Worm (Caenorhabditis elegans) whole organism, late embryonic: ENCODE data around the gene unc-79.

ENCODE experiments used
- C08G9.2 ChIP-seq: sonication (generic microtip); optimal IDR thresholded peaks from 2 replicates; lab custom pipeline; 2016; ENCODE audit warnings: mild to moderate bottlenecking, missing genetic modification characterization, moderate library complexity, missing compliant biosample characterization
- F13H6.1 ChIP-seq: sonication (generic microtip); optimal IDR thresholded peaks from 2 replicates; lab custom pipeline; 2016; ENCODE audit warnings: missing genetic modification characterization, missing compliant biosample characterization
- K02D7.2 ChIP-seq: sonication (generic microtip); optimal IDR thresholded peaks from 2 replicates; lab custom pipeline; 2017; ENCODE audit warnings: mild to moderate bottlenecking, missing genetic modification characterization, missing compliant biosample characterization
- K09A11.1 ChIP-seq: sonication (generic microtip); optimal IDR thresholded peaks from 2 replicates; lab custom pipeline; 2017; ENCODE audit warnings: antibody characterized with exemption, mild to moderate bottlenecking, missing genetic modification characterization, missing compliant biosample characterization; ENCODE audit not compliant: insufficient read depth
- T23F11.4 ChIP-seq: fragments of 200-800 bp; sonication (Bioruptor generic); optimal IDR thresholded peaks from 2 replicates; lab custom pipeline; 2018; ENCODE audit warnings: mild to moderate bottlenecking, missing genetic modification characterization, missing compliant biosample characterization
- ahr-1 ChIP-seq: sonication (generic microtip); optimal IDR thresholded peaks from 2 replicates; lab custom pipeline; 2016; ENCODE audit warnings: missing genetic modification characterization, missing compliant biosample characterization
- ama-1 ChIP-seq: fragments of 150-350 bp; optimal IDR thresholded peaks from 2 replicates; lab custom pipeline; 2014
- ceh-18 ChIP-seq: sonication (generic microtip); optimal IDR thresholded peaks from 2 replicates; lab custom pipeline; 2016; ENCODE audit warnings: missing genetic modification characterization, missing compliant biosample characterization
- ceh-19 ChIP-seq: fragments of 200-800 bp; sonication (Bioruptor generic); optimal IDR thresholded peaks from 2 replicates; lab custom pipeline; 2018; ENCODE audit warnings: mild to moderate bottlenecking, missing genetic modification characterization, missing compliant biosample characterization
- ceh-2 ChIP-seq: sonication (generic microtip); optimal IDR thresholded peaks from 2 replicates; lab custom pipeline; 2016; ENCODE audit warnings: missing genotype, missing genetic modification characterization, missing compliant biosample characterization
- ceh-24 ChIP-seq: sonication (generic microtip); optimal IDR thresholded peaks from 2 replicates; lab custom pipeline; 2016; ENCODE audit warnings: mild to moderate bottlenecking, missing genetic modification characterization, missing compliant biosample characterization
- ceh-30 ChIP-seq: fragments of 150-350 bp; optimal IDR thresholded peaks from 2 replicates; lab custom pipeline; 2014; ENCODE audit warnings: missing biosample characterization, missing genetic modification characterization
- ceh-31 ChIP-seq: sonication (generic microtip); optimal IDR thresholded peaks from 2 replicates; lab custom pipeline; 2016; ENCODE audit warnings: missing genetic modification characterization, missing compliant biosample characterization
- ceh-34 ChIP-seq: sonication (generic microtip); optimal IDR thresholded peaks from 2 replicates; lab custom pipeline; 2016; ENCODE audit warnings: mild to moderate bottlenecking, missing genetic modification characterization, missing compliant biosample characterization
- ceh-48 ChIP-seq: sonication (generic microtip); optimal IDR thresholded peaks from 2 replicates; lab custom pipeline; 2016; ENCODE audit warnings: missing genetic modification characterization, inconsistent platforms, missing compliant biosample characterization
- ceh-6 ChIP-seq: fragments of 200-800 bp; sonication (Bioruptor generic); optimal IDR thresholded peaks from 2 replicates; lab custom pipeline; 2018; ENCODE audit warnings: mild to moderate bottlenecking, missing genetic modification characterization, missing compliant biosample characterization
- ceh-9 ChIP-seq: sonication (generic microtip); optimal IDR thresholded peaks from 2 replicates; lab custom pipeline; 2016; ENCODE audit warnings: mild to moderate bottlenecking, missing genetic modification characterization, inconsistent platforms, missing compliant biosample characterization
- che-1 ChIP-seq: sonication (generic microtip); optimal IDR thresholded peaks from 2 replicates; lab custom pipeline; 2016; ENCODE audit warnings: mild to moderate bottlenecking, missing genetic modification characterization, missing compliant biosample characterization
- dve-1 ChIP-seq: sonication (generic microtip); optimal IDR thresholded peaks from 2 replicates; lab custom pipeline; 2017; ENCODE audit warnings: antibody characterized with exemption, mild to moderate bottlenecking, missing genetic modification characterization, missing compliant biosample characterization
- elt-2 ChIP-seq: sonication (generic microtip); optimal IDR thresholded peaks from 2 replicates; lab custom pipeline; 2016; ENCODE audit warnings: missing genetic modification reagents, missing genetic modification characterization, missing compliant biosample characterization
- fax-1 ChIP-seq: sonication (generic microtip); optimal IDR thresholded peaks from 2 replicates; lab custom pipeline; 2016; ENCODE audit warnings: missing genotype, missing genetic modification characterization, missing compliant biosample characterization
- fkh-10 ChIP-seq: fragments of 150-350 bp; optimal IDR thresholded peaks from 2 replicates; lab custom pipeline; 2014; ENCODE audit warnings: missing biosample characterization, missing genetic modification reagents, missing genetic modification characterization
- hlh-13 ChIP-seq: fragments of 200-800 bp; sonication (Bioruptor generic); optimal IDR thresholded peaks from 2 replicates; lab custom pipeline; 2018; ENCODE audit warnings: mild to moderate bottlenecking, missing genetic modification characterization, missing compliant biosample characterization
- hlh-6 ChIP-seq: sonication (generic microtip); optimal IDR thresholded peaks from 2 replicates; lab custom pipeline; 2016; ENCODE audit warnings: missing genotype, missing genetic modification characterization, missing compliant biosample characterization
- hlh-8 ChIP-seq: sonication (generic microtip); optimal IDR thresholded peaks from 2 replicates; lab custom pipeline; 2016; ENCODE audit warnings: missing genotype, missing genetic modification characterization, missing compliant biosample characterization
- lim-6 ChIP-seq: sonication (generic microtip); optimal IDR thresholded peaks from 2 replicates; lab custom pipeline; 2016; ENCODE audit warnings: missing genetic modification characterization, missing compliant biosample characterization
- madf-2 ChIP-seq: sonication (generic microtip); optimal IDR thresholded peaks from 2 replicates; lab custom pipeline; 2017; ENCODE audit warnings: missing genetic modification characterization, missing compliant biosample characterization
- mec-3 ChIP-seq: sonication (generic microtip); optimal IDR thresholded peaks from 2 replicates; lab custom pipeline; 2016; ENCODE audit warnings: borderline replicate concordance, missing genetic modification characterization, missing compliant biosample characterization
- nfya-1 ChIP-seq: sonication (generic microtip); optimal IDR thresholded peaks from 2 replicates; lab custom pipeline; 2017; ENCODE audit warnings: missing genetic modification characterization, mild to moderate bottlenecking, missing compliant biosample characterization, antibody characterized with exemption, moderate library complexity
- nhr-11 ChIP-seq: fragments of 150-350 bp; optimal IDR thresholded peaks from 2 replicates; lab custom pipeline; 2014; ENCODE audit warnings: missing biosample characterization, missing genetic modification characterization
- nhr-232 ChIP-seq: sonication (generic microtip); optimal IDR thresholded peaks from 2 replicates; lab custom pipeline; 2016; ENCODE audit warnings: missing genetic modification characterization, missing compliant biosample characterization
- npax-4 ChIP-seq: sonication (generic microtip); optimal IDR thresholded peaks from 2 replicates; lab custom pipeline; 2016; ENCODE audit warnings: missing genetic modification characterization, missing compliant biosample characterization
- pag-3 ChIP-seq: sonication (generic microtip); optimal IDR thresholded peaks from 2 replicates; lab custom pipeline; 2016; ENCODE audit warnings: missing compliant biosample characterization, missing genetic modification characterization, borderline replicate concordance
- pat-9 ChIP-seq: fragments of 200-800 bp; sonication (Bioruptor generic); optimal IDR thresholded peaks from 2 replicates; lab custom pipeline; 2018; ENCODE audit warnings: mild to moderate bottlenecking, missing genetic modification characterization, moderate library complexity, missing compliant biosample characterization
- pax-1 ChIP-seq: fragments of 150-350 bp; optimal IDR thresholded peaks from 2 replicates; lab custom pipeline; 2014; ENCODE audit warnings: missing biosample characterization, missing genetic modification characterization
- pha-2 ChIP-seq: sonication (generic microtip); optimal IDR thresholded peaks from 2 replicates; lab custom pipeline; 2017; ENCODE audit warnings: mild to moderate bottlenecking, missing genetic modification characterization, missing compliant biosample characterization
- pha-4 ChIP-seq: fragments of 150-350 bp; optimal IDR thresholded peaks from 2 replicates; lab custom pipeline; 2018; ENCODE audit warnings: missing biosample characterization, missing genetic modification reagents, missing genetic modification characterization
- pqm-1 ChIP-seq: sonication (generic microtip); optimal IDR thresholded peaks from 2 replicates; lab custom pipeline; 2016; ENCODE audit warnings: missing genetic modification characterization, missing compliant biosample characterization
- pros-1 ChIP-seq: fragments of 150-350 bp; optimal IDR thresholded peaks from 2 replicates; lab custom pipeline; 2014; ENCODE audit warnings: missing biosample characterization, missing genetic modification reagents, missing genetic modification characterization
- rnt-1 ChIP-seq: sonication (generic microtip); optimal IDR thresholded peaks from 2 replicates; lab custom pipeline; 2016; ENCODE audit warnings: missing genetic modification characterization, missing compliant biosample characterization
- sox-4 ChIP-seq: sonication (generic microtip); optimal IDR thresholded peaks from 2 replicates; lab custom pipeline; 2017; ENCODE audit warnings: mild to moderate bottlenecking, missing genetic modification characterization, inconsistent platforms, missing compliant biosample characterization
- syd-9 ChIP-seq: sonication (generic microtip); optimal IDR thresholded peaks from 2 replicates; lab custom pipeline; 2016; ENCODE audit warnings: mild to moderate bottlenecking, missing genetic modification characterization, moderate library complexity, missing compliant biosample characterization
- tbx-2 ChIP-seq: sonication (generic microtip); optimal IDR thresholded peaks from 2 replicates; lab custom pipeline; 2016; ENCODE audit warnings: missing genetic modification characterization, missing compliant biosample characterization
- unc-3 ChIP-seq, 2 experiments: fragments of 200-800 bp in 1 of 2; sonication (Bioruptor generic) in 1 of 2; sonication (generic microtip) in 1 of 2; conservative IDR thresholded peaks in 1 of 2; optimal IDR thresholded peaks in 1 of 2; 2 replicates each; pipeline versions ENCODE4 v1.3.6 to Lab custom; 2016 to 2022; ENCODE audit warnings: missing compliant biosample characterization in 2 of 2, missing genetic modification characterization in 2 of 2, missing genetic modification reagents in 1 of 2
- unc-42 ChIP-seq: sonication (generic microtip); optimal IDR thresholded peaks from 2 replicates; lab custom pipeline; 2016; ENCODE audit warnings: missing genotype, missing genetic modification characterization, missing compliant biosample characterization
- unc-55 ChIP-seq: sonication (generic microtip); optimal IDR thresholded peaks from 2 replicates; lab custom pipeline; 2017; ENCODE audit warnings: missing biosample characterization, missing genetic modification reagents, missing genetic modification characterization
- unc-86 ChIP-seq: sonication (generic microtip); optimal IDR thresholded peaks from 2 replicates; lab custom pipeline; 2016; ENCODE audit warnings: missing genetic modification characterization, missing compliant biosample characterization
- zip-5 ChIP-seq: sonication (generic microtip); optimal IDR thresholded peaks from 2 replicates; lab custom pipeline; 2016; ENCODE audit warnings: missing genetic modification characterization, missing compliant biosample characterization
- ztf-16 ChIP-seq: sonication (generic microtip); optimal IDR thresholded peaks from 2 replicates; lab custom pipeline; 2017; ENCODE audit warnings: missing genetic modification characterization, missing compliant biosample characterization

unc-79 gene

DNA sequence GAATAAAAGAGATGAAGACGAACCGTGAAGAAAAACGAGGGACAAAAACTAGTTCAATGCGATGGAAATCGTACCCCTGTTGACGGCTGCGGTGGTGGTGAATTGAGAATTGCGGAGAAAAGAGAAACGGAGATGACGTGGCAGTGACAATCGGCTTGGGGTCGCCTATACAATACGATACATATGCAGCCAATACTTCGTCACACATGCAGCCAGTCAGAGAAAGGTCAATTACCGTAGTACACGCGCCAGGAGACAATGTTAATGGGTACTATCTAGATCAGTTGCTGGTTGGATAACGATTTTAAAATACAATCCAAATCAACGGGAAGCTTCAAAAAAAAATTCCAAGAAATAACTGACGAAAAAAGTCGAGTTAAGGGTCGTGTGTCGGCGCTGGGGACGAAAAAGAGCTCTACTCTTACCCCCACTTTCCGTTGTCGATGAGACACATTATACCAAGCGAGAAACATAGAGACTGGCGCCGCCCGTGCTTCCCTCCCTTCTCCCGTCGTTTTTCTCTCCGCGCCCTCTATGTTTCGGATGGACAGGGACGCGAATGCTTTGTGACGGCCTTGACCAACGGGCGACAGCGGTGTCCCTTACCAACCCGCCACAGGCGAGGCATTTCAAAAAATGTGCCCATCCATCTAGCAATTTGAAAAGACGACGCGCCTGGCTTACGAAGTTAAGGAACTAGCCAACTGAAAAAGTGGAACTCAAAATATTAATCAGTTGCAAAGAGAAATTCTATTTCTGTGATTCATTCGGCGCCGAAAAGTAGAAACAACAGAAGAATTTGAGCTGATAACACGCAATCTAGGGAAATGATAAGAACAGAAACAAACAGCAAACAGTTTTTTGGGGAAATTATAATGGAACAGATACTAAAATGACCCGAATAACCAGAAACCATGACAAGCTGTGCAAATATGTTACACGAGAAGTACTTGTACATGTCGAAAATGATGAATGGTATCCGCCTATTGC, 47.5 kb upstream of the unc-79 start:
- TF ChIP-seq elt-2 (tag; lab: Kevin White, UChicago) (peak; percentile 75), hlh-8 (tag; lab: Kevin White, UChicago) (no peak)

DNA sequence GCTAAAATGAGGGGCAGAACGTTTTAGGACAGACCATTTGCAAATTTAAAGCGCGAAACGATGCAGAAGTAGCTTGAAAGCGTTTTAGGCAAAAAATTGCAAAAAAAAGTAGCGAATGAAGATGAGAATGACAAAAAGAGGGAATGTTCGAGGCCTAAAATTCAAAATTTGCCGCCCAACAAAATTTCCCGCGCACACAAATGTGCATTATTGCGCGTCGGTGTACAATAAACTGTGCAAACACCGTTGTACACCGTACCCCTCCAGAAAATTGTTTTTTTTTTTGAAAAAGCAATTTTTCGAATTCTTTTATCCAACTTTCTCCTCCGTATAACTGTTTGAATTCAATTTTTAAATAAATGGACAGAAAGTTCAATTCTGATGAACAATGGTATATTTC, 46.6 kb upstream of the unc-79 start, which contains the start of gene snpc-3.4:
Gene snpc-3.4 (plus strand): TSS at position 237 of the 400 bp plus-strand sequence.
- no peak for TF ChIP-seq ceh-48 (tag; lab: Kevin White, UChicago)
- no peak for TF ChIP-seq pha-4 (tag; lab: Kevin White, UChicago)
- no peak for TF ChIP-seq ceh-19 (GFP tag; lab: Kevin White, UChicago)
- peak; percentile 25 for TF ChIP-seq ceh-18 (tag; lab: Kevin White, UChicago)
- TF ChIP-seq unc-3 (GFP tag; conservative IDR thresholded peaks at IDR 0.05; lab: Robert Waterston, UW), result no peak
- no peak for TF ChIP-seq unc-3 (tag; optimal IDR thresholded peaks at IDR 0.05; lab: Kevin White, UChicago)
- no peak for TF ChIP-seq T23F11.4 (GFP tag; lab: Kevin White, UChicago)
- TF ChIP-seq unc-55 (GFP tag; lab: Kevin White, UChicago), result no peak
- no peak for TF ChIP-seq pat-9 (tag; lab: Kevin White, UChicago)
- TF ChIP-seq F13H6.1 (tag; lab: Kevin White, UChicago), result no peak
- TF ChIP-seq ceh-9 (tag; lab: Kevin White, UChicago), result no peak
- TF ChIP-seq npax-4 (tag; lab: Kevin White, UChicago), result no peak
- TF ChIP-seq ztf-16 (tag; lab: Kevin White, UChicago), result peak; percentile 31
- TF ChIP-seq ceh-30 (tag; lab: Kevin White, UChicago), result no peak
- no peak for TF ChIP-seq che-1 (tag; lab: Kevin White, UChicago)
- TF ChIP-seq K02D7.2, result no peak
- no peak for TF ChIP-seq ahr-1 (tag; lab: Kevin White, UChicago)
- no peak for TF ChIP-seq ceh-34 (tag; lab: Kevin White, UChicago)
- no peak for TF ChIP-seq hlh-13 (GFP tag; lab: Kevin White, UChicago)
- TF ChIP-seq fax-1 (tag; lab: Kevin White, UChicago), result no peak
- no peak for TF ChIP-seq syd-9
- no peak for TF ChIP-seq mec-3 (tag; lab: Kevin White, UChicago)
- TF ChIP-seq ceh-6, result no peak
- peak; percentile 45 for TF ChIP-seq unc-42
- peak; percentile 8 for TF ChIP-seq dve-1 (tag; lab: Kevin White, UChicago)
- TF ChIP-seq hlh-8 (tag; lab: Kevin White, UChicago), result no peak
- no peak for TF ChIP-seq C08G9.2
- TF ChIP-seq pax-1 (tag; lab: Kevin White, UChicago), result no peak
- TF ChIP-seq madf-2, result no peak
- TF ChIP-seq hlh-6 (tag; lab: Kevin White, UChicago), result no peak
- TF ChIP-seq lim-6 (tag; lab: Kevin White, UChicago), result no peak
- no peak for TF ChIP-seq ceh-2
- TF ChIP-seq nhr-11 (tag; lab: Kevin White, UChicago), result no peak
- TF ChIP-seq pag-3 (tag; lab: Kevin White, UChicago), result no peak
- peak; percentile 35 for TF ChIP-seq ceh-31
- TF ChIP-seq elt-2 (tag; lab: Kevin White, UChicago), result no peak
- TF ChIP-seq ceh-24 (tag; lab: Kevin White, UChicago), result no peak
- TF ChIP-seq pha-2 (tag; lab: Kevin White, UChicago), result no peak
- TF ChIP-seq sox-4 (tag; lab: Kevin White, UChicago), result no peak
- TF ChIP-seq zip-5 (tag; lab: Kevin White, UChicago), result no peak
- no peak for TF ChIP-seq nhr-232 (tag; lab: Kevin White, UChicago)
- TF ChIP-seq pros-1, result no peak
- TF ChIP-seq ama-1, result no peak
- peak; percentile 23 for TF ChIP-seq rnt-1
- TF ChIP-seq nfya-1 (tag; lab: Kevin White, UChicago), result peak; percentile 73
- TF ChIP-seq unc-86 (tag; lab: Kevin White, UChicago), result no peak
- no peak for TF ChIP-seq pqm-1
- no peak for TF ChIP-seq tbx-2 (tag; lab: Kevin White, UChicago)
- TF ChIP-seq fkh-10 (GFP tag; lab: Kevin White, UChicago), result no peak
- TF ChIP-seq K09A11.1, result no peak
